Fruit fly (Drosophila melanogaster): Measurements from ENCODE around the gene CG7133.

Gene CG7133

DNA sequence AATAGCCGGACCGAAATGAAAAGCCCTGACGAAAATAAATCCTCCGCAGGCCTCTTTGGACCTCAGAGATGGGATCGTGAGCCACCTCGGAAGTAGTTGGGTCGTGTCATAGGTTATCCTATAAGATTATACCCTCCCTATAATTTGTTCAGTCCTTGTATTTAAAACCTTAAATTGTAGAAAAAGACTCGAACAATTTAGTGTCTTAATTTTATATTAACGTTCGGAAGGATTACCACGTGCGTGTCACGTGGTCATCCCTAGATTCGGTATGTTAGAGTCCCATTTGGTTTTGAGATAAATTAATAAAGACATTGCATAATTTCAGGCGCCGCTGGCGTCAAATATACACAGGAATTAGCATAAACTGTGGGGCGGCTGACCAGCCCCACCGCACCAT, 3.7 kb upstream of the CG7133 start (continued):
- no peak for TF ChIP-seq Hey (tag; optimal IDR thresholded peaks at IDR 0.05)
- TF ChIP-seq CG11085 (GFP tag; IDR thresholded peaks at IDR 0.05), result no peak
- TF ChIP-seq CG12744 (GFP tag; optimal IDR thresholded peaks at IDR 0.05), result peak; percentile 32
- TF ChIP-seq CG15073 (GFP tag; optimal IDR thresholded peaks at IDR 0.05), result no peak
- peak; percentile 65 for TF ChIP-seq lmd (GFP tag; IDR thresholded peaks at IDR 0.05)
- TF ChIP-seq Doc3 (GFP tag; IDR thresholded peaks at IDR 0.05; ENCODE audit: partially characterized antibody), result peak; percentile 94
- no peak for TF ChIP-seq Dfd (GFP tag; optimal IDR thresholded peaks at IDR 0.05)
- TF ChIP-seq sens (GFP tag), result peak; percentile 93
- TF ChIP-seq Hr39 (optimal IDR thresholded peaks at IDR 0.05), result no peak
- TF ChIP-seq her (GFP tag; optimal IDR thresholded peaks at IDR 0.05), result no peak
- peak; percentile 8 for TF ChIP-seq tap (tag; optimal IDR thresholded peaks at IDR 0.05)
- TF ChIP-seq Oaz (GFP tag; IDR thresholded peaks at IDR 0.05), result 0 out of 2 replicates have a peak, but pooled peaks have one; percentile 24
- TF ChIP-seq schlank (tag; optimal IDR thresholded peaks at IDR 0.05), result no peak
- TF ChIP-seq jumu (GFP tag; optimal IDR thresholded peaks at IDR 0.05), result peak; percentile 42
- peak; percentile 22; the same call in 1 of the 3 replicates for TF ChIP-seq Dbx (GFP tag; IDR thresholded peaks at IDR 0.05)
- TF ChIP-seq Dip3 (GFP tag; optimal IDR thresholded peaks at IDR 0.05), result peak; percentile 45
- TF ChIP-seq scrt (GFP tag; optimal IDR thresholded peaks at IDR 0.05), result peak; percentile 5
- peak; percentile 28 for TF ChIP-seq CG15514 (GFP tag; optimal IDR thresholded peaks at IDR 0.05)
- no peak for TF ChIP-seq sqz (GFP tag; optimal IDR thresholded peaks at IDR 0.05)
- peak; percentile 69 for TF ChIP-seq Ada2b (GFP tag; IDR thresholded peaks at IDR 0.05)
- TF ChIP-seq dmrt99B (tag; optimal IDR thresholded peaks at IDR 0.05), result peak; percentile 43
- TF ChIP-seq pfk (GFP tag; optimal IDR thresholded peaks at IDR 0.05), result no peak
- TF ChIP-seq Chrac-16 (GFP tag; optimal IDR thresholded peaks at IDR 0.05), result peak; percentile 64
- TF ChIP-seq odd (GFP tag; optimal IDR thresholded peaks at IDR 0.05), result peak; percentile 25
- TF ChIP-seq btn (GFP tag; optimal IDR thresholded peaks at IDR 0.05), result peak; percentile 34
- TF ChIP-seq Dek (tag; optimal IDR thresholded peaks at IDR 0.05), result peak; percentile 30
- TF ChIP-seq CG7839 (tag; optimal IDR thresholded peaks at IDR 0.05), result peak; percentile 55
- TF ChIP-seq Rfx (GFP tag; IDR thresholded peaks at IDR 0.05), result peak; percentile 64
- no peak for TF ChIP-seq CkIIα-i1 (GFP tag; IDR thresholded peaks at IDR 0.05)
- no peak for TF ChIP-seq Lim3 (GFP tag; IDR thresholded peaks at IDR 0.05)
- TF ChIP-seq Opbp (GFP tag; IDR thresholded peaks at IDR 0.05; ENCODE audit: partially characterized antibody), result peak; percentile 73
- no peak for TF ChIP-seq CG31365 (tag; optimal IDR thresholded peaks at IDR 0.05)
- TF ChIP-seq Ets65A (GFP tag), result peak; percentile 87
- peak; percentile 43 for TF ChIP-seq Antp (GFP tag; optimal IDR thresholded peaks at IDR 0.05)
- TF ChIP-seq ac (GFP tag; optimal IDR thresholded peaks at IDR 0.05), result peak; percentile 19
- TF ChIP-seq ranshi (GFP tag; IDR thresholded peaks at IDR 0.05), result peak; percentile 51; the same call in 1 of the 2 replicates
- no peak for TF ChIP-seq CG6765 (GFP tag; optimal IDR thresholded peaks at IDR 0.05)
- peak; percentile 85 for TF ChIP-seq CG6791 (GFP tag; IDR thresholded peaks at IDR 0.05; ENCODE audit: partially characterized antibody)
- peak; percentile 2 for TF ChIP-seq NC2α (GFP tag; optimal IDR thresholded peaks at IDR 0.05)
- peak; percentile 31 for TF ChIP-seq org-1 (GFP tag; optimal IDR thresholded peaks at IDR 0.05)
- TF ChIP-seq Aef1 (GFP tag; IDR thresholded peaks at IDR 0.05), result peak; percentile 22; the same call in 1 of the 3 replicates
- peak; percentile 63 for TF ChIP-seq Hsf (GFP tag; optimal IDR thresholded peaks at IDR 0.05)
- peak; percentile 14 for TF ChIP-seq nerfin-1 (tag; optimal IDR thresholded peaks at IDR 0.05)
- no peak for TF ChIP-seq CG15011 (GFP tag; optimal IDR thresholded peaks at IDR 0.05)
- no peak for TF ChIP-seq p53 (GFP tag; optimal IDR thresholded peaks at IDR 0.05)
- TF ChIP-seq CG10431 (GFP tag; optimal IDR thresholded peaks at IDR 0.05), result no peak
- TF ChIP-seq ERR (GFP tag; optimal IDR thresholded peaks at IDR 0.05), result peak; percentile 47
- no peak for TF ChIP-seq Dip2 (GFP tag; IDR thresholded peaks at IDR 0.05)
- TF ChIP-seq Fer1 (GFP tag; optimal IDR thresholded peaks at IDR 0.05), result peak; percentile 47
- TF ChIP-seq kay (GFP tag; optimal IDR thresholded peaks at IDR 0.05), result peak; percentile 0
- TF ChIP-seq Ssrp (tag; optimal IDR thresholded peaks at IDR 0.05), result peak; percentile 39
- TF ChIP-seq CG3163 (GFP tag; optimal IDR thresholded peaks at IDR 0.05), result peak; percentile 22

All from whole organism, embryonic.